Worm (Caenorhabditis elegans): ENCODE data around the gene nlp-47.
A peak's percentile ranks its signal among the peaks of the same experiment; 100 is the strongest.

Gene nlp-47

ce11 chrIV:5326144-5326543, 35.5 kb downstream of the nlp-47 start, which contains the start of gene Y4C6B.4:
Gene Y4C6B.4, plus strand, starts transcription at chrIV:5326444.
- TF ChIP-seq nfyb-1 (GFP tag; IDR thresholded peaks at IDR 0.05) (no peak), ztf-18 (tag; optimal IDR thresholded peaks at IDR 0.05) (no peak), B0019.2 (GFP tag; conservative IDR thresholded peaks at IDR 0.05) (no peak), athp-1 (tag; optimal IDR thresholded peaks at IDR 0.05) (no peak), ceh-91 (GFP tag; IDR thresholded peaks at IDR 0.05) (no peak), Y95B8A.8 (GFP tag; IDR thresholded peaks at IDR 0.05) (no peak), repo-1 (tag; optimal IDR thresholded peaks at IDR 0.05) (no peak), lin-40 (tag; optimal IDR thresholded peaks at IDR 0.05) (no peak), let-607 (tag; optimal IDR thresholded peaks at IDR 0.05) (no peak), him-1 (tag; optimal IDR thresholded peaks at IDR 0.05) (no peak), mel-28 (tag; optimal IDR thresholded peaks at IDR 0.05; ENCODE audit: borderline replicate concordance) (no peak), D2030.7 (GFP tag; IDR thresholded peaks at IDR 0.05) (no peak), hsf-1 (GFP tag; IDR thresholded peaks at IDR 0.05) (no peak), B0261.1 (tag; optimal IDR thresholded peaks at IDR 0.05) (no peak), cebp-2 (GFP tag; IDR thresholded peaks at IDR 0.05) (no peak), snpc-1.3 (tag; optimal IDR thresholded peaks at IDR 0.05; ENCODE audit: insufficient read depth) (no peak), ZK185.1 (tag; optimal IDR thresholded peaks at IDR 0.05; ENCODE audit: poor library complexity, severe bottlenecking) (no peak), K12H6.12 (tag; optimal IDR thresholded peaks at IDR 0.05) (no peak)

- TF ChIP-seq T07F8.4 (tag; optimal IDR thresholded peaks at IDR 0.05) (no peak), madf-8 (GFP tag; conservative IDR thresholded peaks at IDR 0.05) (no peak), mes-4 (tag; optimal IDR thresholded peaks at IDR 0.05) (no peak), him-1 (tag; optimal IDR thresholded peaks at IDR 0.05) (no peak), Y79H2A.3 (GFP tag; conservative IDR thresholded peaks at IDR 0.05) (no peak), Y56A3A.18 (GFP tag; IDR thresholded peaks at IDR 0.05) (no peak), dox-1 (GFP tag; IDR thresholded peaks at IDR 0.05) (no peak), F57A8.1 (GFP tag; optimal IDR thresholded peaks at IDR 0.05) (no peak)
These were observed 41.5 kb downstream of the nlp-47 start, which contains the start of gene Y4C6B.3 for ce11 chrIV:5332178-5332577. Gene Y4C6B.3, plus strand, starts transcription at chrIV:5332478.

ce11 chrIV:5333484-5333883, 42.8 kb downstream of the nlp-47 start:
- peak; percentile 4 for TF ChIP-seq somi-1 (GFP tag; optimal IDR thresholded peaks at IDR 0.05)
- TF ChIP-seq egl-44 (GFP tag; IDR thresholded peaks at IDR 0.05): no peak
- TF ChIP-seq Y79H2A.3 (GFP tag; conservative IDR thresholded peaks at IDR 0.05): no peak
- TF ChIP-seq rec-8 (tag; optimal IDR thresholded peaks at IDR 0.05): no peak

ce11 chrIV:5334518-5334917, 43.9 kb downstream of the nlp-47 start:
- TF ChIP-seq lin-35 (GFP tag; optimal IDR thresholded peaks at IDR 0.05) (no peak), F37B4.10 (GFP tag; IDR thresholded peaks at IDR 0.05) (no peak), nfya-1 (tag; optimal IDR thresholded peaks at IDR 0.05; ENCODE audit: borderline replicate concordance, insufficient read depth) (no peak), snpc-3.4 (tag; optimal IDR thresholded peaks at IDR 0.05) (peak; percentile 24), atf-7 (tag; optimal IDR thresholded peaks at IDR 0.05) (no peak), nhr-179 (tag; optimal IDR thresholded peaks at IDR 0.05) (no peak), efl-1 (GFP tag; optimal IDR thresholded peaks at IDR 0.05) (no peak), F57A8.1 (GFP tag; optimal IDR thresholded peaks at IDR 0.05) (no peak), B0035.1 (tag; optimal IDR thresholded peaks at IDR 0.05) (no peak), F22D6.2 (tag; optimal IDR thresholded peaks at IDR 0.05) (no peak), hlh-26 (GFP tag; conservative IDR thresholded peaks at IDR 0.05) (no peak), cebp-2 (GFP tag; IDR thresholded peaks at IDR 0.05) (no peak), let-607 (tag; optimal IDR thresholded peaks at IDR 0.05) (peak in 1 of 2 experiments; percentile 45), dpl-1 (GFP tag; optimal IDR thresholded peaks at IDR 0.05) (no peak), bed-2 (GFP tag; IDR thresholded peaks at IDR 0.05) (no peak), sea-2 (GFP tag; IDR thresholded peaks at IDR 0.05) (no peak), Y53G8AR.9 (GFP tag; conservative IDR thresholded peaks at IDR 0.05) (no peak), ztf-22 (GFP tag; optimal IDR thresholded peaks at IDR 0.05) (no peak), lsy-27 (tag; optimal IDR thresholded peaks at IDR 0.05; ENCODE audit: borderline replicate concordance, insufficient read depth) (peak; percentile 36)
